Fruit fly (Drosophila melanogaster): ENCODE measurements around the gene CG34283.

- TF ChIP-seq spab (GFP tag; optimal IDR thresholded peaks at IDR 0.05) (no peak), Eip78C (GFP tag) (no peak), CG6792 (GFP tag; optimal IDR thresholded peaks at IDR 0.05) (no peak), Lpt (GFP tag; optimal IDR thresholded peaks at IDR 0.05) (no peak), CG8319 (GFP tag; optimal IDR thresholded peaks at IDR 0.05) (no peak), Ets96B (tag; optimal IDR thresholded peaks at IDR 0.05) (no peak), Sox102F (GFP tag; optimal IDR thresholded peaks at IDR 0.05) (no peak), CG6808 (GFP tag; optimal IDR thresholded peaks at IDR 0.05) (no peak), CG3919 (GFP tag; optimal IDR thresholded peaks at IDR 0.05) (no peak), CG11762 (GFP tag; optimal IDR thresholded peaks at IDR 0.05; ENCODE audit: insufficient read depth) (no peak), CG11902 (GFP tag; optimal IDR thresholded peaks at IDR 0.05) (no peak), eg (GFP tag; IDR thresholded peaks at IDR 0.05) (no peak)
Observed at dm6 chr3R:18728368-18728767, 6.0 kb upstream of the CG34283 start, which contains the start of gene CG7715.
